Worm (Caenorhabditis elegans): Measurements from ENCODE around the gene R05D3.9.
A peak's percentile ranks its signal among the peaks of the same experiment; 100 is the strongest.

The R05D3.9 gene

ce11 chrIII:8370846-8371257, 2.3 kb upstream of the R05D3.9 start:
- TF ChIP-seq lsy-12 (tag; optimal IDR thresholded peaks at IDR 0.05) (no peak), mdl-1 (tag; optimal IDR thresholded peaks at IDR 0.05) (peak; percentile 55), elt-2 (tag; optimal IDR thresholded peaks at IDR 0.05) (peak; percentile 85), aly-2 (tag; optimal IDR thresholded peaks at IDR 0.05) (no peak), egl-5 (tag; optimal IDR thresholded peaks at IDR 0.05) (peak; percentile 59), nfya-1 (tag; optimal IDR thresholded peaks at IDR 0.05; ENCODE audit: insufficient read depth) (peak; percentile 88), nhr-23 (tag; optimal IDR thresholded peaks at IDR 0.05) (no peak), fos-1 (tag; optimal IDR thresholded peaks at IDR 0.05) (no peak), nhr-77 (tag; optimal IDR thresholded peaks at IDR 0.05) (no peak), zag-1 (tag; optimal IDR thresholded peaks at IDR 0.05) (no peak), fkh-2 (tag; optimal IDR thresholded peaks at IDR 0.05) (no peak), ceh-16 (tag; optimal IDR thresholded peaks at IDR 0.05) (no peak), ztf-4 (tag; optimal IDR thresholded peaks at IDR 0.05) (no peak), lin-15B (tag; optimal IDR thresholded peaks at IDR 0.05) (no peak), ztf-11 (tag; optimal IDR thresholded peaks at IDR 0.05) (no peak), jun-1 (tag; optimal IDR thresholded peaks at IDR 0.05) (peak; percentile 6), ama-1 (optimal IDR thresholded peaks at IDR 0.05) (no peak), pha-4 (tag; optimal IDR thresholded peaks at IDR 0.05) (peak; percentile 2), pqm-1 (tag; optimal IDR thresholded peaks at IDR 0.05) (peak; percentile 14), ceh-28 (tag; optimal IDR thresholded peaks at IDR 0.05) (no peak), elt-1 (tag; optimal IDR thresholded peaks at IDR 0.05) (peak; percentile 70), nhr-12 (tag; optimal IDR thresholded peaks at IDR 0.05) (no peak), hmg-11 (tag; optimal IDR thresholded peaks at IDR 0.05) (peak; percentile 17), ceh-82 (tag; optimal IDR thresholded peaks at IDR 0.05) (no peak), snpc-4 (tag; optimal IDR thresholded peaks at IDR 0.05) (peak; percentile 19), skn-1 (tag; optimal IDR thresholded peaks at IDR 0.05) (no peak), unc-39 (tag; optimal IDR thresholded peaks at IDR 0.05) (no peak)

DNA sequence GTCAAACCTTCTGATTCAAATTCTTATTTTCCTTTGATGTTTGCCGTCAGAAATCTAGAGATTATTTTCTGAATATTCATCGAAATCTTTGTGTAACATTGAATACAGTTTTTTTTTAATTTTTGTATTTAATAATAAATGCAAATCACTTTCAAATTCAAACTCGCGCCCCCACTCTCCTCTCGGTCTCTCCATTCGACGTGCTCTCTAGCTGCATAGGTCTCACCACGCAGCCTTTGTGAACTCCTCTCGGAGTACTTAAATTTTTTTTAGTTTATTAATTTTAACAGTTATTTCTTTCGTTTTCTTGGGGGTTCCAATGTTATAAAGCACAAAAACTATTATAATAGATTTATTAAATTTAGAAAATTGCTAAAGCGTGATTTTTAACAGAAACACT, 1.7 kb upstream of the R05D3.9 start:
- TF ChIP-seq skn-1 (tag; optimal IDR thresholded peaks at IDR 0.05) (no peak), unc-62 (GFP tag; optimal IDR thresholded peaks at IDR 0.05) (no peak), mdl-1 (tag; optimal IDR thresholded peaks at IDR 0.05) (no peak), daf-12 (tag; optimal IDR thresholded peaks at IDR 0.05) (no peak), zag-1 (tag; optimal IDR thresholded peaks at IDR 0.05) (no peak), nhr-23 (tag; optimal IDR thresholded peaks at IDR 0.05) (no peak), ceh-28 (tag; optimal IDR thresholded peaks at IDR 0.05) (no peak), nhr-12 (tag; optimal IDR thresholded peaks at IDR 0.05) (no peak), nhr-43 (tag; optimal IDR thresholded peaks at IDR 0.05; ENCODE audit: poor library complexity, severe bottlenecking) (no peak), lin-15B (tag; optimal IDR thresholded peaks at IDR 0.05) (no peak), fos-1 (tag; optimal IDR thresholded peaks at IDR 0.05) (no peak), nhr-67 (tag; optimal IDR thresholded peaks at IDR 0.05) (no peak), elt-1 (tag; optimal IDR thresholded peaks at IDR 0.05) (no peak)

DNA sequence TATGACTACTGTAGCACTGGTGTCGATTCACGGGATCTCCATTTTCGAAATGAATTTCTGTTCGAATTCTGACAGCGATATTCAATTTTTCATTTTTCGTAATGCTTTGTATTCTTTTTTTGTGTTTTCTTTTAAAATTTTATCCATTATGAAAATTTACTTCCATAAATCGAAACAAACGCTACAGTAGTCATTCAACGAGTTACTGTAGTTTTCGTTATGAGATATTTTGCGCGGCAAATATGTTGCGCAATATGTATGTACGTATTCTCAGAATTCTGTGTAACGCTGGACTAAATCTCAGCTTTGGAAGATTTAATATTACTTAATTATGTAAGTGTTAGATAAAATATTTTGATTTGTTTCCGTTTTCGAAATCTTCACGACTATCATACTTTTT, 653 bp upstream of the R05D3.9 start:
- TF ChIP-seq nhr-12 (tag; optimal IDR thresholded peaks at IDR 0.05) (no peak), egl-5 (tag; optimal IDR thresholded peaks at IDR 0.05) (no peak), nhr-11 (tag; optimal IDR thresholded peaks at IDR 0.05) (no peak)

DNA sequence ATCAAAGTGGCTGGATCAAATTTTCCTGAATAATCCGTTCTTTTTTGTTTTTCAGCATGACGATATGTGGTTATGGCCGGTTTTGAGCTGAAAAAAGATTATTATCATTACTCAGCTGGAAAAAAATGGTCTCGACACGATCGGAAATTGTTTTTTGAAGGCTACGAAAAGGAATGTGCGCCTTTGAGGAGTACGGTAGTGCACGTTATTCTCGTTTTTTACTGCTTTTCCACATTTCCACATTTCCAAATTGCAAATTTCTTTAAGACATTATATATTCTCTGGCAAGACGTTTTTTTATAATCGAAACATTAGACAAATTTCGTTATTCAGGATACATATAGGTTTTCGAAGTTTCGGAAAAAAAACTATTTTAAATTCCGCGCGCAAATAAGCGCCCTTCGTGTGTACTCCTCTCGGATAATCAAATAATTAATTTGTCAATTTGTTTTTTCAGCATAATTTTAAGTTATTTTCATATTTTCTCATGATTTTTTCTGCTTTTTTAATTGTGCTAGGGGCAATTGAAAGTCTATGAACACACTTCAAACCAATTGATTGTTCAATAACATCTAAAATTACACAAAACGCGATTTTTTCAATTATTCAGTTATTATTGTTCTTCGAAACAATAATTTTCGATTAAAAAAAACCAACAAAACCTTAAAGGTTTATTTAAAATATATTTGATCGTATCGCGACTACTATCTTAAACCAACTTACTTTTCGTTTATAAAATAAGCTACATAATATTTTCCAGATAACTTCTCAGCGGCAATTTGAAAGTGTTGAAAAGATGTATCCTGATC, 5.1 kb downstream of the R05D3.9 start, which contains the start of gene R05D3.3:
TSS of gene R05D3.3 (plus strand) at position 759 of the 809 bp plus-strand sequence.
- TF ChIP-seq nhr-23 (tag; optimal IDR thresholded peaks at IDR 0.05) (no peak), nhr-76 (tag; optimal IDR thresholded peaks at IDR 0.05) (no peak), nfya-1 (tag; optimal IDR thresholded peaks at IDR 0.05; ENCODE audit: insufficient read depth) (no peak), sea-2 (GFP tag; optimal IDR thresholded peaks at IDR 0.05) (no peak), R02D3.7 (tag; optimal IDR thresholded peaks at IDR 0.05) (no peak), nhr-11 (tag; optimal IDR thresholded peaks at IDR 0.05) (no peak), nhr-25 (tag; optimal IDR thresholded peaks at IDR 0.05) (no peak), unc-62 (GFP tag; optimal IDR thresholded peaks at IDR 0.05) (no peak), eor-1 (tag; optimal IDR thresholded peaks at IDR 0.05) (no peak), jun-1 (tag; optimal IDR thresholded peaks at IDR 0.05) (no peak), mdl-1 (tag; optimal IDR thresholded peaks at IDR 0.05) (no peak), ceh-9 (tag; optimal IDR thresholded peaks at IDR 0.05) (no peak), elt-3 (tag; optimal IDR thresholded peaks at IDR 0.05) (no peak), snpc-4 (tag; optimal IDR thresholded peaks at IDR 0.05) (no peak), aly-2 (tag; optimal IDR thresholded peaks at IDR 0.05) (no peak), zag-1 (tag; optimal IDR thresholded peaks at IDR 0.05) (no peak), pha-4 (tag; optimal IDR thresholded peaks at IDR 0.05) (no peak), ama-1 (optimal IDR thresholded peaks at IDR 0.05) (no peak)
